Worm (Caenorhabditis elegans) whole organism, L3 larva: Measurements from ENCODE around the gene Y116A8B.4.

ENCODE experiments used
- lsy-12 ChIP-seq: sonication (generic microtip); optimal IDR thresholded peaks from 2 replicates; lab custom pipeline; 2016; ENCODE audit warnings: mild to moderate bottlenecking, missing genetic modification characterization, missing compliant biosample characterization
- nhr-11 ChIP-seq: fragments of 150-350 bp; optimal IDR thresholded peaks from 2 replicates; lab custom pipeline; 2014; ENCODE audit warnings: missing biosample characterization, missing genetic modification characterization

DNA sequence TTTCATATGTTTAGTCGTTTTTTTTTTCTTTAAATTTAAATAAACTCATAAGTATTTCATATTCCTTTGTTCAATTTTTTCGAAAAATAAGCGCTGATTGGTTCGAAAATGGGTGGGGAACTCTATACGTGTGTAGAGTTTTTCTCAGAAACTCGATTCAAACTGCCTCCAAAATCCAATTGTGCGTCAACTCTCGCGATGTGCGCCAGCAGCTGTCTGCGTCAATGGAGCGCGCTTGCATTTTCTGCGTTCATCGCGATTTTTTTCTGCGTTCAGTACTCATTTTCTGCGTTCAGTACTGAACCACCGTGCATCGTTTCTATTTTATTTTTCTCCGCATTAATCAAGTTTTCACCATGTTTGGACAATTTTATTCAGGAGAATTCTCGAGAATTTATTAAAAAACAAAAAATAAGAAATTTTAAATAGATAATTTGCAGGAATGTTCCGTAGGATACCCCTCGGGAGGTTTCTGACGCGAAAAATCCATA lies 26.2 kb downstream of the Y116A8B.4 start, which contains the start of gene eelo-2:
- peak; percentile 96 for TF ChIP-seq lsy-12 (tag; lab: Kevin White, UChicago)
- peak; percentile 94 for TF ChIP-seq nhr-11 (tag; lab: Kevin White, UChicago)
